Worm (Caenorhabditis elegans): ENCODE data around the gene pup-2.

DNA sequence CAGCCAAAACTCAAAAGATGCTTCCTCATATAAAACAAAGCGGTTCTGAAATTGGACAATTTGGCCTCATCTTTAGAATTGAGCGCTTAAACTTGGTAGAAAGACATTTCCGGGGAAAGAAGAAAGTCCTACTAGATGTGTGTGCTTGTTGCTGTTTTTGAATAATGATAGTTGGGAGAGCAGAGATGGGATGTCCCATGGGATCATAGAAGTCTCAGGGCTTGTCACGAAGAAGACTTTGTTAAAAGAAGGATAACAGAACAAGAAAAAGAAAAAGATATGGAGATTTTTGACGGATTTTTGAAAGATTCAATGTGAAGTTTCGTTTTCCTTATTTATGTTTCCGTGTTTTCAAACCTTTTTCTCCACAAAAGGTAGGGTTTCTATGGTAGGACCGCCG is 33.0 kb downstream of the pup-2 start, which contains the start of gene ZC155.2:
- TF ChIP-seq W03F9.2 (tag; optimal IDR thresholded peaks at IDR 0.05) = no peak
- no peak for TF ChIP-seq dao-5 (tag; optimal IDR thresholded peaks at IDR 0.05)
